Fruit fly (Drosophila melanogaster) whole organism, embryonic: ENCODE data around the gene CG4230.

ENCODE experiments used
- Aef1 ChIP-seq: fragments of 200-800 bp; sonication (Bioruptor generic); IDR thresholded peaks from 3 replicates; pipeline ENCODE4 v1.3.6; 2022; ENCODE audit warnings: missing biosample characterization, missing genetic modification characterization
- B-H2 ChIP-seq: fragments of 200-800 bp; sonication (Bioruptor generic); optimal IDR thresholded peaks from 2 replicates; lab custom pipeline; 2018; ENCODE audit warnings: missing biosample characterization, mild to moderate bottlenecking, missing genetic modification characterization
- CG10565 ChIP-seq: fragments of 200-800 bp; sonication (Bioruptor generic); optimal IDR thresholded peaks from 3 replicates; lab custom pipeline; 2016; ENCODE audit warnings: missing biosample characterization, mild to moderate bottlenecking, missing genetic modification characterization
- CG11504 ChIP-seq: fragments of 200-800 bp; sonication (Bioruptor generic); optimal IDR thresholded peaks from 3 replicates; lab custom pipeline; 2019; ENCODE audit warnings: missing biosample characterization, mild to moderate bottlenecking, missing genetic modification characterization, moderate library complexity
- CG12236 ChIP-seq: fragments of 200-800 bp; sonication (Bioruptor generic); optimal IDR thresholded peaks from 2 replicates; lab custom pipeline; 2016; ENCODE audit warnings: missing biosample characterization, missing genetic modification characterization
- CG12391 ChIP-seq: fragments of 200-800 bp; sonication (Bioruptor generic); optimal IDR thresholded peaks from 3 replicates; lab custom pipeline; 2018; ENCODE audit warnings: missing biosample characterization, mild to moderate bottlenecking, missing genetic modification characterization, moderate library complexity
- CG12942 ChIP-seq: fragments of 200-800 bp; sonication (Bioruptor generic); optimal IDR thresholded peaks from 3 replicates; lab custom pipeline; 2016; ENCODE audit warnings: missing biosample characterization, missing genetic modification characterization
- CG13287 ChIP-seq: fragments of 200-800 bp; sonication (Bioruptor generic); IDR thresholded peaks from 2 replicates; pipeline ENCODE4 v1.3.6; 2022; ENCODE audit warnings: missing biosample characterization, missing genetic modification characterization; ENCODE audit not compliant: partially characterized antibody
- CG14050 ChIP-seq: fragments of 200-800 bp; sonication (Bioruptor generic); IDR thresholded peaks from 3 replicates; pipeline ENCODE4 v1.3.6; 2022; ENCODE audit warnings: missing biosample characterization, missing genetic modification characterization
- CG17802 ChIP-seq: fragments of 200-800 bp; sonication (Bioruptor generic); optimal IDR thresholded peaks from 2 replicates; lab custom pipeline; 2018; ENCODE audit warnings: missing biosample characterization, mild to moderate bottlenecking, missing genetic modification characterization, moderate library complexity
- CG18262 ChIP-seq: fragments of 200-800 bp; optimal IDR thresholded peaks from 3 replicates; lab custom pipeline; 2019; ENCODE audit warnings: missing biosample characterization, mild to moderate bottlenecking, missing genetic modification characterization, moderate library complexity
- CG2120 ChIP-seq: fragments of 200-800 bp; sonication (Bioruptor generic); optimal IDR thresholded peaks from 3 replicates; lab custom pipeline; 2016; ENCODE audit warnings: missing biosample characterization, missing genetic modification characterization
- CG30020 ChIP-seq: fragments of 200-800 bp; optimal IDR thresholded peaks from 2 replicates; lab custom pipeline; 2019; ENCODE audit warnings: missing biosample characterization, mild to moderate bottlenecking, missing genetic modification characterization, moderate library complexity
- CG31441 ChIP-seq: fragments of 200-800 bp; sonication (Bioruptor generic); IDR thresholded peaks from 2 replicates; pipeline ENCODE4 v1.3.6; 2022; ENCODE audit warnings: missing biosample characterization, missing genetic modification characterization
- CG32772 ChIP-seq: fragments of 200-800 bp; sonication (Bioruptor generic); IDR thresholded peaks from 2 replicates; pipeline ENCODE4 v1.3.6; 2022; ENCODE audit warnings: missing biosample characterization, missing genetic modification characterization
- CG34224 ChIP-seq: fragments of 200-800 bp; sonication (Bioruptor generic); IDR thresholded peaks from 3 replicates; pipeline ENCODE4 v1.3.6; 2022; ENCODE audit warnings: missing biosample characterization, missing genetic modification characterization; ENCODE audit not compliant: partially characterized antibody
- CG34376 ChIP-seq: fragments of 200-800 bp; sonication (Bioruptor generic); optimal IDR thresholded peaks from 2 replicates; lab custom pipeline; 2018; ENCODE audit warnings: missing biosample characterization, mild to moderate bottlenecking, missing genetic modification characterization
- CG3838 ChIP-seq: fragments of 200-800 bp; sonication (Bioruptor generic); optimal IDR thresholded peaks from 3 replicates; lab custom pipeline; 2016; ENCODE audit warnings: missing biosample characterization, missing genetic modification characterization
- CG4404 ChIP-seq: fragments of 200-800 bp; sonication (Bioruptor generic); IDR thresholded peaks from 2 replicates; pipeline ENCODE4 v1.3.6; 2022; ENCODE audit warnings: missing biosample characterization, missing genetic modification characterization
- CG5953 ChIP-seq: fragments of 200-800 bp; sonication (Bioruptor generic); IDR thresholded peaks from 2 replicates; pipeline ENCODE4 v1.3.6; 2022; ENCODE audit warnings: missing biosample characterization, missing genetic modification characterization
- CG6765 ChIP-seq: fragments of 200-800 bp; sonication (Bioruptor generic); optimal IDR thresholded peaks from 3 replicates; lab custom pipeline; 2017; ENCODE audit warnings: missing biosample characterization, mild to moderate bottlenecking, missing genetic modification characterization
- CG7786 ChIP-seq: fragments of 200-800 bp; sonication (Bioruptor generic); optimal IDR thresholded peaks from 2 replicates; lab custom pipeline; 2016; ENCODE audit warnings: missing biosample characterization, missing genetic modification characterization
- CG8359 ChIP-seq: fragments of 200-800 bp; sonication (Bioruptor generic); optimal IDR thresholded peaks from 2 replicates; lab custom pipeline; 2017; ENCODE audit warnings: missing biosample characterization, mild to moderate bottlenecking, missing genetic modification characterization, borderline replicate concordance
- CG8924 ChIP-seq: fragments of 200-800 bp; optimal IDR thresholded peaks from 3 replicates; lab custom pipeline; 2019; ENCODE audit warnings: missing biosample characterization, mild to moderate bottlenecking, missing genetic modification characterization, moderate library complexity
- CG9797 ChIP-seq: fragments of 200-800 bp; sonication (Bioruptor generic); optimal IDR thresholded peaks from 3 replicates; lab custom pipeline; 2018; ENCODE audit warnings: missing biosample characterization, mild to moderate bottlenecking, missing genetic modification characterization
- Camta ChIP-seq: fragments of 200-800 bp; sonication (Bioruptor generic); optimal IDR thresholded peaks from 2 replicates; lab custom pipeline; 2016; ENCODE audit warnings: missing biosample characterization, missing genetic modification characterization
- CoRest ChIP-seq: fragments of 200-800 bp; sonication (Bioruptor generic); optimal IDR thresholded peaks from 3 replicates; lab custom pipeline; 2018; ENCODE audit warnings: missing biosample characterization, mild to moderate bottlenecking, missing genetic modification characterization, moderate library complexity
- Dll ChIP-seq: fragments of 200-800 bp; sonication (Bioruptor generic); IDR thresholded peaks from 4 replicates; pipeline ENCODE4 v1.3.6; 2022; ENCODE audit warnings: missing biosample characterization, missing genetic modification characterization; ENCODE audit not compliant: partially characterized antibody
- E2f2 ChIP-seq: fragments of 200-800 bp; sonication (Bioruptor generic); IDR thresholded peaks from 2 replicates; pipeline ENCODE4 v1.3.6; 2022; ENCODE audit warnings: missing biosample characterization, missing genetic modification characterization
- Hmr ChIP-seq: fragments of 200-800 bp; sonication (Bioruptor generic); optimal IDR thresholded peaks from 3 replicates; lab custom pipeline; 2017; ENCODE audit warnings: mild to moderate bottlenecking, missing biosample characterization, missing genetic modification reagents, missing genetic modification characterization
- Lim3 ChIP-seq: fragments of 200-800 bp; sonication (Bioruptor generic); IDR thresholded peaks from 2 replicates; pipeline ENCODE4 v1.3.6; 2022; ENCODE audit warnings: missing biosample characterization, missing genetic modification characterization
- NC2β ChIP-seq: fragments of 200-800 bp; sonication (Bioruptor generic); optimal IDR thresholded peaks from 2 replicates; lab custom pipeline; 2016; ENCODE audit warnings: missing biosample characterization, missing genetic modification characterization
- Optix ChIP-seq: fragments of 200-800 bp; sonication (Bioruptor generic); IDR thresholded peaks from 3 replicates; pipeline ENCODE4 v1.3.6; 2022; ENCODE audit warnings: missing biosample characterization, missing genetic modification characterization
- Scr ChIP-seq: fragments of 200-800 bp; sonication (Bioruptor generic); IDR thresholded peaks from 2 replicates; pipeline ENCODE4 v1.3.6; 2022; ENCODE audit warnings: missing biosample characterization, missing genetic modification characterization; ENCODE audit not compliant: partially characterized antibody
- Spps ChIP-seq: fragments of 200-800 bp; sonication (Bioruptor generic); optimal IDR thresholded peaks from 2 replicates; lab custom pipeline; 2018; ENCODE audit warnings: missing biosample characterization, mild to moderate bottlenecking, missing genetic modification characterization
- ara ChIP-seq: fragments of 200-800 bp; sonication (Bioruptor generic); IDR thresholded peaks from 2 replicates; pipeline ENCODE4 v1.3.6; 2022; ENCODE audit warnings: missing biosample characterization, missing genetic modification characterization
- bbx ChIP-seq: fragments of 200-800 bp; sonication (Bioruptor generic); IDR thresholded peaks from 2 replicates; pipeline ENCODE4 v1.3.6; 2022; ENCODE audit warnings: missing biosample characterization, missing genetic modification characterization; ENCODE audit not compliant: partially characterized antibody
- btn ChIP-seq: fragments of 200-800 bp; sonication (Bioruptor generic); optimal IDR thresholded peaks from 2 replicates; lab custom pipeline; 2016; ENCODE audit warnings: missing biosample characterization, missing genetic modification characterization
- dan ChIP-seq: fragments of 200-800 bp; sonication (Bioruptor generic); IDR thresholded peaks from 2 replicates; pipeline ENCODE4 v1.3.6; 2022; ENCODE audit warnings: missing biosample characterization, missing genetic modification characterization
- dm ChIP-seq: fragments of 200-800 bp; sonication (Bioruptor generic); optimal IDR thresholded peaks from 3 replicates; lab custom pipeline; 2016; ENCODE audit warnings: missing biosample characterization, missing genetic modification characterization
- insv ChIP-seq, 2 experiments: fragments of 200-800 bp; sonication (Bioruptor generic); optimal IDR thresholded peaks; 3 replicates each; lab custom pipeline; 2016 to 2018; ENCODE audit warnings: missing biosample characterization in 2 of 2, missing genetic modification characterization in 2 of 2
- lbe ChIP-seq: fragments of 200-800 bp; sonication (Bioruptor generic); optimal IDR thresholded peaks from 2 replicates; lab custom pipeline; 2016; ENCODE audit warnings: missing biosample characterization, mild to moderate bottlenecking, missing genetic modification characterization
- mld ChIP-seq: fragments of 200-800 bp; sonication (Bioruptor generic); IDR thresholded peaks from 3 replicates; pipeline ENCODE4 v1.3.6; 2022; ENCODE audit warnings: missing biosample characterization, missing genetic modification characterization; ENCODE audit not compliant: partially characterized antibody
- odd ChIP-seq: fragments of 200-800 bp; sonication (Bioruptor generic); optimal IDR thresholded peaks from 2 replicates; lab custom pipeline; 2017; ENCODE audit warnings: missing biosample characterization, mild to moderate bottlenecking, missing genetic modification characterization
- pita ChIP-seq: fragments of 200-800 bp; sonication (Bioruptor generic); optimal IDR thresholded peaks from 2 replicates; lab custom pipeline; 2017; ENCODE audit warnings: missing biosample characterization, mild to moderate bottlenecking, missing genetic modification characterization
- shn ChIP-seq: fragments of 200-800 bp; sonication (Bioruptor generic); optimal IDR thresholded peaks from 3 replicates; lab custom pipeline; 2016; ENCODE audit warnings: missing biosample characterization, missing genetic modification characterization
- stc ChIP-seq: fragments of 200-800 bp; sonication (Bioruptor generic); IDR thresholded peaks from 2 replicates; pipeline ENCODE4 v1.3.6; 2022; ENCODE audit warnings: missing biosample characterization, missing genetic modification characterization
- tx ChIP-seq: fragments of 200-800 bp; sonication (Bioruptor generic); optimal IDR thresholded peaks from 2 replicates; lab custom pipeline; 2016; ENCODE audit warnings: missing biosample characterization, missing genetic modification characterization
- vvl ChIP-seq: fragments of 200-800 bp; sonication (Bioruptor generic); IDR thresholded peaks from 2 replicates; pipeline ENCODE4 v1.3.6; 2022; ENCODE audit warnings: missing biosample characterization, missing genetic modification characterization
- z ChIP-seq: fragments of 200-800 bp; sonication (Bioruptor generic); IDR thresholded peaks from 3 replicates; pipeline ENCODE4 v1.3.6; 2022; ENCODE audit warnings: missing biosample characterization, missing genetic modification characterization
- zfh2 ChIP-seq: fragments of 200-800 bp; sonication (Bioruptor generic); optimal IDR thresholded peaks from 2 replicates; lab custom pipeline; 2016; ENCODE audit warnings: missing biosample characterization, missing genetic modification characterization

The CG4230 gene

DNA sequence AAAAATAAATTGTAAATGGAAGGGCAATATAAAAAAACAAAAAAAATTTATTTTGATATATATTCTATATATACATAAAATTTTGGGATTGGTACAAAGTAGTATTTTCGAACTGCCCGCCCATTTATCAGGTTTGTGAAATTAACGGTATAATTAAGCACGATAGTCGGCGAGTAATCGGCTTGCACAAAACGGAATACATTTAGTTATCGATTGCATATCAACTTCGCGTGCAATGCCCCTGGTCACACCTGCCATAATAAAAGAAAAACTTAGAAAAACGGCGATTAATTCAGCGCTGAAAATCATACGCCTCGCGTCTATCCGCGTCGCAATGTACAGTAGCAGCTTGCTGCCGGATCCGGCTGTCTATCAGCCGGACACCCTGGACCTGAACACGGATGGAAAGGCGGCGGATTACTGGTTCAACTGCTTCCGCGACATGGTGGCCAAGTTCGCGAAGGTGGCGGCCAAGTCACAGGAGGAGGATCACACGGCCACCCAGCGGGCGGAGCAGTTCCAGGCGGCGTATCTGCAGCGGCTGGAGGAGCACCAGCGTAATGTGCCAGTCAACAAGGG lies 2.2 kb upstream of the CG4230 start, which contains the start of gene CG5828 (continued):
- TF ChIP-seq CG4404 (no peak), Optix (GFP tag; lab: Robert Waterston, UW) (no peak), NC2β (GFP tag; lab: Kevin White, UChicago) (no peak), CG8359 (GFP tag; lab: Kevin White, UChicago) (no peak), Camta (GFP tag; lab: Kevin White, UChicago) (no peak), CG3838 (GFP tag; lab: Kevin White, UChicago) (no peak), CG6765 (GFP tag; lab: Kevin White, UChicago) (no peak), CG12391 (tag; lab: Kevin White, UChicago) (peak; percentile 27), CG18262 (tag; lab: Kevin White, UChicago) (no peak), CG17802 (no peak), CG5953 (GFP tag; lab: Robert Waterston, UW) (no peak), btn (GFP tag; lab: Kevin White, UChicago) (no peak), CG30020 (tag; lab: Kevin White, UChicago) (no peak), tx (GFP tag; lab: Kevin White, UChicago) (no peak), lbe (GFP tag; lab: Kevin White, UChicago) (no peak), Spps (tag; lab: Kevin White, UChicago) (no peak), mld (GFP tag; lab: Robert Waterston, UW) (peak; percentile 51; the same call in 1 of the 3 replicates), dan (no peak), CG34376 (GFP tag; lab: Kevin White, UChicago) (no peak), Scr (GFP tag; lab: Robert Waterston, UW) (peak; percentile 79), Hmr (GFP tag; lab: Kevin White, UChicago) (no peak), vvl (GFP tag; lab: Robert Waterston, UW) (no peak; the same call in 1 of the 2 replicates), CG9797 (GFP tag; lab: Kevin White, UChicago) (peak; percentile 63), z (GFP tag; lab: Robert Waterston, UW) (no peak), stc (GFP tag; lab: Robert Waterston, UW) (no peak), CG14050 (GFP tag; lab: Robert Waterston, UW) (no peak), CG12942 (GFP tag; lab: Kevin White, UChicago) (no peak), insv (GFP tag; optimal IDR thresholded peaks at IDR 0.05; lab: Kevin White, UChicago) (no peak), CG11504 (peak; percentile 22), CG2120 (GFP tag; lab: Kevin White, UChicago) (no peak), CG13287 (GFP tag; lab: Robert Waterston, UW) (peak; percentile 63), Aef1 (GFP tag; lab: Robert Waterston, UW) (no peak), CG7786 (GFP tag; lab: Kevin White, UChicago) (no peak), CG31441 (peak; percentile 15; the same call in 1 of the 2 replicates), dm (no peak), CG10565 (GFP tag; lab: Kevin White, UChicago) (no peak), Dll (peak; percentile 74; the same call in 3 of the 4 replicates), Lim3 (GFP tag; lab: Robert Waterston, UW) (no peak), CoRest (tag; lab: Kevin White, UChicago) (peak; percentile 49), odd (GFP tag; lab: Kevin White, UChicago) (no peak), bbx (peak; percentile 64), CG8924 (no peak), pita (GFP tag; lab: Kevin White, UChicago) (no peak), shn (GFP tag; lab: Kevin White, UChicago) (no peak), zfh2 (GFP tag; lab: Kevin White, UChicago) (no peak), E2f2 (GFP tag; lab: Robert Waterston, UW) (peak; percentile 45; the same call in 1 of the 2 replicates), CG34224 (GFP tag; lab: Robert Waterston, UW) (peak; percentile 65), CG12236 (GFP tag; lab: Kevin White, UChicago) (no peak), ara (GFP tag; lab: Robert Waterston, UW) (no peak), CG32772 (GFP tag; lab: Robert Waterston, UW) (no peak), B-H2 (GFP tag; lab: Kevin White, UChicago) (no peak)
